Fruit fly (Drosophila melanogaster): Measurements from ENCODE around the gene CG33644.

Gene CG33644

dm6 chr2L:13513033-13513330 lies 18.9 kb upstream of the CG33644 start (continued):
- TF ChIP-seq Six4 (GFP tag; optimal IDR thresholded peaks at IDR 0.05) (no peak), Scr (GFP tag; IDR thresholded peaks at IDR 0.05; ENCODE audit: partially characterized antibody) (0 out of 2 replicates have a peak, but pooled peaks have one; percentile 6), Taf1 (GFP tag; IDR thresholded peaks at IDR 0.05) (no peak), CG10274 (GFP tag; optimal IDR thresholded peaks at IDR 0.05) (no peak), CG15269 (tag; optimal IDR thresholded peaks at IDR 0.05) (no peak), sens (GFP tag) (peak; percentile 71), chn (GFP tag; optimal IDR thresholded peaks at IDR 0.05) (peak; percentile 34), bbx (GFP tag; IDR thresholded peaks at IDR 0.05; ENCODE audit: partially characterized antibody) (no peak), klu (GFP tag; IDR thresholded peaks at IDR 0.05) (0 out of 2 replicates have a peak, but pooled peaks have one; percentile 8), sug (tag; optimal IDR thresholded peaks at IDR 0.05) (no peak), run (tag; optimal IDR thresholded peaks at IDR 0.05) (no peak), CG17359 (tag; optimal IDR thresholded peaks at IDR 0.05) (no peak), CG4854 (GFP tag; optimal IDR thresholded peaks at IDR 0.05) (no peak), CG10959 (GFP tag; IDR thresholded peaks at IDR 0.05) (0 out of 2 replicates have a peak, but pooled peaks have one; percentile 29), CG31224 (GFP tag; IDR thresholded peaks at IDR 0.05) (no peak), Med (GFP tag) (peak; percentile 76)

dm6 chr2L:13513331-13514261 lies 18.3 kb upstream of the CG33644 start:
- no peak for TF ChIP-seq run (tag; optimal IDR thresholded peaks at IDR 0.05)
- TF ChIP-seq sima (GFP tag; optimal IDR thresholded peaks at IDR 0.05): peak; percentile 7
- TF ChIP-seq CG10431 (GFP tag; optimal IDR thresholded peaks at IDR 0.05): no peak
- no peak for TF ChIP-seq CG1647 (GFP tag; optimal IDR thresholded peaks at IDR 0.05)
- TF ChIP-seq CG1832 (GFP tag; optimal IDR thresholded peaks at IDR 0.05): no peak
- TF ChIP-seq Ravus (GFP tag; IDR thresholded peaks at IDR 0.05): no peak; the same call in 1 of the 2 replicates
- no peak for TF ChIP-seq gt (GFP tag; IDR thresholded peaks at IDR 0.05)
- no peak for TF ChIP-seq pros (GFP tag; optimal IDR thresholded peaks at IDR 0.05)
- peak; percentile 34 for TF ChIP-seq CG2875 (GFP tag; optimal IDR thresholded peaks at IDR 0.05)
- peak; percentile 64 for TF ChIP-seq CG12769 (tag; optimal IDR thresholded peaks at IDR 0.05)
- TF ChIP-seq stwl (tag; optimal IDR thresholded peaks at IDR 0.05): no peak
- TF ChIP-seq CG8359 (GFP tag; optimal IDR thresholded peaks at IDR 0.05; ENCODE audit: borderline replicate concordance): no peak
- peak; percentile 66 to 96 for TF ChIP-seq Pdp1 (GFP tag; optimal IDR thresholded peaks at IDR 0.05)
- no peak for TF ChIP-seq CG10565 (GFP tag; optimal IDR thresholded peaks at IDR 0.05)
- peak; percentile 33 for TF ChIP-seq sqz (GFP tag; optimal IDR thresholded peaks at IDR 0.05)
- TF ChIP-seq CG8089 (GFP tag; optimal IDR thresholded peaks at IDR 0.05): peak; percentile 9
- peak; percentile 61; the same call in 2 of the 3 replicates for TF ChIP-seq CG34422 (GFP tag; IDR thresholded peaks at IDR 0.05)
- TF ChIP-seq Chrac-16 (GFP tag; optimal IDR thresholded peaks at IDR 0.05): peak; percentile 66
- TF ChIP-seq CG9797 (GFP tag; optimal IDR thresholded peaks at IDR 0.05): no peak
- peak; percentile 72; the same call in 1 of the 2 replicates for TF ChIP-seq CG11247 (GFP tag; IDR thresholded peaks at IDR 0.05)
- TF ChIP-seq CG2129 (GFP tag; IDR thresholded peaks at IDR 0.05; ENCODE audit: partially characterized antibody): no peak
- TF ChIP-seq CG11695 (GFP tag; IDR thresholded peaks at IDR 0.05): peak; percentile 39; the same call in 2 of the 3 replicates
- peak; percentile 71 for TF ChIP-seq HLH54F (GFP tag; optimal IDR thresholded peaks at IDR 0.05)
- TF ChIP-seq CG15696 (tag; optimal IDR thresholded peaks at IDR 0.05): peak; percentile 15
- TF ChIP-seq ssp (GFP tag; IDR thresholded peaks at IDR 0.05): peak; percentile 34; the same call in 1 of the 2 replicates
- peak; percentile 35 for TF ChIP-seq CG17568 (GFP tag; optimal IDR thresholded peaks at IDR 0.05)
- peak; percentile 16 for TF ChIP-seq Usf (GFP tag; optimal IDR thresholded peaks at IDR 0.05)
- TF ChIP-seq cwo (GFP tag; optimal IDR thresholded peaks at IDR 0.05): peak; percentile 41
- peak; percentile 20 for TF ChIP-seq CG18476 (GFP tag; optimal IDR thresholded peaks at IDR 0.05)
- peak; percentile 65 for TF ChIP-seq CG14014 (GFP tag; IDR thresholded peaks at IDR 0.05)
- peak; percentile 35 for TF ChIP-seq CG12155 (GFP tag; optimal IDR thresholded peaks at IDR 0.05)
- TF ChIP-seq slou (GFP tag; optimal IDR thresholded peaks at IDR 0.05): no peak

Data from whole organism, embryonic.